Worm (Caenorhabditis elegans) whole organism, early embryonic: ENCODE measurements around the gene nhr-61.

Experiments
- ama-1 ChIP-seq: fragments of 150-350 bp; optimal IDR thresholded peaks from 2 replicates; lab custom pipeline; 2014
- ceh-36 ChIP-seq: sonication (generic microtip); optimal IDR thresholded peaks from 2 replicates; lab custom pipeline; 2016; ENCODE audit warnings: missing genetic modification characterization, inconsistent platforms, missing compliant biosample characterization
- ets-7 ChIP-seq: sonication (generic microtip); optimal IDR thresholded peaks from 2 replicates; lab custom pipeline; 2016; ENCODE audit warnings: missing genotype, missing genetic modification characterization, missing compliant biosample characterization
- hmbx-1 ChIP-seq: sonication (generic microtip); optimal IDR thresholded peaks from 2 replicates; lab custom pipeline; 2016; ENCODE audit warnings: mild to moderate bottlenecking, missing genetic modification characterization, missing compliant biosample characterization
- scrt-1 ChIP-seq: fragments of 200-800 bp; sonication (Bioruptor generic); IDR thresholded peaks from 2 replicates; pipeline ENCODE4 v1.3.6; 2022; ENCODE audit warnings: missing genetic modification characterization, missing compliant biosample characterization
- sea-1 ChIP-seq: fragments of 200-800 bp; sonication (Bioruptor generic); conservative IDR thresholded peaks from 2 replicates; pipeline ENCODE4 v1.3.6; 2022; ENCODE audit warnings: missing genetic modification characterization, missing compliant biosample characterization
- tbx-37 ChIP-seq: fragments of 200-800 bp; sonication (Bioruptor generic); conservative IDR thresholded peaks from 2 replicates; pipeline ENCODE4 v1.3.6; 2022; ENCODE audit warnings: missing genetic modification reagents, missing genetic modification characterization, missing compliant biosample characterization

- TF ChIP-seq ama-1 (lab: Kevin White, UChicago) (no peak), scrt-1 (GFP tag; lab: Robert Waterston, UW) (no peak), tbx-37 (GFP tag; lab: Robert Waterston, UW) (no peak), ceh-36 (tag; lab: Kevin White, UChicago) (no peak), ets-7 (tag; lab: Kevin White, UChicago) (no peak), sea-1 (GFP tag; lab: Robert Waterston, UW) (no peak), hmbx-1 (tag; lab: Kevin White, UChicago) (no peak)
These were observed 33.1 kb upstream of the nhr-61 start, which contains the start of gene R05H10.1 for ce11 chrII:14851483-14851882.
